Fruit fly (Drosophila melanogaster) whole organism, pupa: ENCODE results near the gene CG32110.

Experiments used
- CG10348 ChIP-seq: fragments of 200-800 bp; sonication (Bioruptor generic); IDR thresholded peaks from 2 replicates; pipeline ENCODE4 v1.3.6; 2022; ENCODE audit warnings: missing biosample characterization, missing genetic modification characterization
- CG12605 ChIP-seq: fragments of 200-800 bp; sonication (Bioruptor generic); IDR thresholded peaks from 2 replicates; pipeline ENCODE4 v1.3.6; 2022; ENCODE audit warnings: missing biosample characterization, missing genetic modification characterization
- CG13204 ChIP-seq: fragments of 200-800 bp; sonication (Bioruptor generic); optimal IDR thresholded peaks from 2 replicates; lab custom pipeline; 2018; ENCODE audit warnings: missing biosample characterization, mild to moderate bottlenecking, missing genetic modification characterization, moderate library complexity
- CG14655 ChIP-seq: fragments of 200-800 bp; sonication (Bioruptor generic); optimal IDR thresholded peaks from 3 replicates; lab custom pipeline; 2017; ENCODE audit warnings: mild to moderate bottlenecking, missing biosample characterization, missing genetic modification reagents, missing genetic modification characterization
- CG15710 ChIP-seq: fragments of 200-800 bp; sonication (Bioruptor generic); optimal IDR thresholded peaks from 2 replicates; lab custom pipeline; 2018; ENCODE audit warnings: missing biosample characterization, mild to moderate bottlenecking, missing genetic modification characterization, moderate library complexity
- CG17806 ChIP-seq: fragments of 200-800 bp; sonication (Bioruptor generic); optimal IDR thresholded peaks from 2 replicates; lab custom pipeline; 2018; ENCODE audit warnings: missing biosample characterization, mild to moderate bottlenecking, missing genetic modification characterization, moderate library complexity
- CG32121 ChIP-seq: fragments of 200-800 bp; sonication (Bioruptor generic); IDR thresholded peaks from 2 replicates; pipeline ENCODE4 v1.3.6; 2022; ENCODE audit warnings: missing biosample characterization, missing genetic modification characterization
- CG34367 ChIP-seq: fragments of 200-800 bp; sonication (Bioruptor generic); optimal IDR thresholded peaks from 2 replicates; lab custom pipeline; 2018; ENCODE audit warnings: missing biosample characterization, mild to moderate bottlenecking, missing genetic modification characterization
- CG4496 ChIP-seq: fragments of 200-800 bp; sonication (Bioruptor generic); IDR thresholded peaks from 3 replicates; pipeline ENCODE4 v1.3.6; 2022; ENCODE audit warnings: missing biosample characterization, missing genetic modification characterization
- CG8159 ChIP-seq: fragments of 200-800 bp; sonication (Bioruptor generic); optimal IDR thresholded peaks from 3 replicates; lab custom pipeline; 2018; ENCODE audit warnings: missing biosample characterization, mild to moderate bottlenecking, missing genetic modification characterization, moderate library complexity
- CG8301 ChIP-seq: fragments of 200-800 bp; sonication (Bioruptor generic); optimal IDR thresholded peaks from 2 replicates; lab custom pipeline; 2018; ENCODE audit warnings: missing biosample characterization, mild to moderate bottlenecking, missing genetic modification characterization
- CG9948 ChIP-seq: fragments of 200-800 bp; sonication (Bioruptor generic); optimal IDR thresholded peaks from 2 replicates; lab custom pipeline; 2018; ENCODE audit warnings: missing biosample characterization, mild to moderate bottlenecking, missing genetic modification characterization, moderate library complexity
- D1 ChIP-seq: fragments of 200-800 bp; sonication (Bioruptor generic); optimal IDR thresholded peaks from 2 replicates; lab custom pipeline; 2018; ENCODE audit warnings: missing biosample characterization, mild to moderate bottlenecking, missing genetic modification characterization, moderate library complexity
- EcR ChIP-seq: fragments of 200-800 bp; sonication (Bioruptor generic); optimal IDR thresholded peaks from 3 replicates; lab custom pipeline; 2019; ENCODE audit warnings: missing biosample characterization, missing genetic modification characterization, mild to moderate bottlenecking, moderate library complexity, missing genetic modification reagents
- Ets98B ChIP-seq: fragments of 200-800 bp; sonication (Bioruptor generic); IDR thresholded peaks from 2 replicates; pipeline ENCODE4 v1.3.6; 2022; ENCODE audit warnings: missing biosample characterization, missing genetic modification characterization
- Pif1A ChIP-seq: fragments of 200-800 bp; sonication (Bioruptor generic); optimal IDR thresholded peaks from 3 replicates; lab custom pipeline; 2016; ENCODE audit warnings: missing biosample characterization, missing genetic modification characterization
- Pif1B ChIP-seq: fragments of 200-800 bp; sonication (Bioruptor generic); optimal IDR thresholded peaks from 3 replicates; lab custom pipeline; 2016; ENCODE audit warnings: missing biosample characterization, missing genetic modification characterization
- Snoo ChIP-seq: fragments of 200-800 bp; sonication (Bioruptor generic); optimal IDR thresholded peaks from 3 replicates; lab custom pipeline; 2017; ENCODE audit warnings: missing biosample characterization, mild to moderate bottlenecking, missing genetic modification characterization, inconsistent platforms
- fd96Ca ChIP-seq: fragments of 200-800 bp; sonication (Bioruptor generic); IDR thresholded peaks from 3 replicates; pipeline ENCODE4 v1.3.6; 2022; ENCODE audit warnings: missing biosample characterization, missing genetic modification characterization
- gl ChIP-seq: fragments of 200-800 bp; sonication (Bioruptor generic); optimal IDR thresholded peaks from 2 replicates; lab custom pipeline; 2018; ENCODE audit warnings: missing biosample characterization, mild to moderate bottlenecking, missing genetic modification characterization
- rn ChIP-seq: fragments of 200-800 bp; sonication (Bioruptor generic); IDR thresholded peaks from 2 replicates; pipeline ENCODE4 v1.3.6; 2022; ENCODE audit warnings: missing biosample characterization, missing genetic modification characterization

Gene CG32110

DNA sequence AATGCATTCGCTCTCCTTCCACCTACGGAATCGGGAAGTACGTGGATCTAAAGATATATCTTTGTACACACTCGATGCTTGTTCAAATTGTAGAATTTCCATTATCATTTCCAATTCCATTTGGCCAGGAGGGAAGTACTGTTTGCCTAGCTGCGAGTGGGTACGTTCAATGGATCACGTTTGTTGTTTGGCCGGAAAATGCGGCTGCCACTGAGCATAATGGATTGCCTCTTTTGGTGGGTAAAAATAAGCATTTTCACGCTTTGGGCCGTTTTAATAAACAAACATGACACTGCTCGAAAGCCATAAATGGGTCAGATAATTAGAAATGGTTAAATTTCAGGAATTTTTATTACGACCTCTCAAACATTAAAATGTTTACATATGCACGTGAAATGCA is 24.8 kb downstream of the CG32110 start:
- no peak for TF ChIP-seq EcR (GFP tag; lab: Kevin White, UChicago)
- TF ChIP-seq CG13204 (GFP tag; lab: Kevin White, UChicago): no peak
- TF ChIP-seq rn (GFP tag; lab: Robert Waterston, UW): no peak

DNA sequence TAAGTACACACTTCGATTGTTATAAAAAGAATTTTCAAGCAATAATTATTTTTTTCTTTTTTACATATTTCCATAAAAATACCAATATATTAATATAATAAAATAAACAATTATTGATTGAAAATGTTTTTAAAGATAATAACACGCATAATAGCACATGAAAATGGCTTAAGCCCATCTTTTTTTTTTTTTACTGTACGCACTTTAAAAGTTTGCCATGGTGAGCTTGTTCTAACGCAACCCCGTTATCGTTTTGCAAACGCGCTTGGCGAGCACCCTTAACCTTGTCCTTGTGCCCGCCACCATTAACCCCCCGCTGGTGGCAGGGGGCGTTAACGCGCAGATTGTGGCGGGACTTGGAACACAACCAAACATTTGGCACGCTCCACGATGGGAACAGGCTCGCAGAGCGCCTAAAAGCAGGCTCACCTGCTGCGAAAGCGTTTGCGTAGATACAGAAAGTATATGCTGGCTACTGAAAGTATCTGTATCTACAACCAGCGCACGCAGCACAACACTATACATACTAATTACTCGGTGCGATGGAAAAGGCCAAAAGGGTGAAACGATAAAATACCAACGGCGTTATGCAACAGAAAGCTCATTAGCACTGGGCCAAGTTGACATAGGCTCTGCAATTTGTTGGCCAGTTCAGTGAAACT is 25.5 kb downstream of the CG32110 start:
- TF ChIP-seq CG13204 (GFP tag; lab: Kevin White, UChicago) (no peak), CG10348 (GFP tag; lab: Robert Waterston, UW) (no peak), CG14655 (GFP tag; lab: Kevin White, UChicago) (no peak), CG32121 (GFP tag; lab: Robert Waterston, UW) (no peak), CG15710 (tag; lab: Kevin White, UChicago) (no peak), CG4496 (GFP tag; lab: Robert Waterston, UW) (peak; percentile 63; the same call in 2 of the 3 replicates), CG8159 (tag; lab: Kevin White, UChicago) (no peak), D1 (tag; lab: Kevin White, UChicago) (peak; percentile 67), CG12605 (GFP tag; lab: Robert Waterston, UW) (no peak), Snoo (no peak), Ets98B (GFP tag; lab: Robert Waterston, UW) (no peak), CG8301 (tag; lab: Kevin White, UChicago) (no peak), fd96Ca (no peak), rn (GFP tag; lab: Robert Waterston, UW) (no peak), CG17806 (peak; percentile 3), Pif1A (GFP tag; lab: Kevin White, UChicago) (no peak), CG9948 (no peak), gl (tag; lab: Kevin White, UChicago) (no peak), Pif1B (no peak), EcR (GFP tag; lab: Kevin White, UChicago) (peak; percentile 11), CG34367 (tag; lab: Kevin White, UChicago) (no peak)

dm6 chr3L:12834526-12835213 is 26.1 kb downstream of the CG32110 start:
- TF ChIP-seq Ets98B (GFP tag; lab: Robert Waterston, UW): no peak
- no peak for TF ChIP-seq CG17806
- no peak for TF ChIP-seq Snoo
- TF ChIP-seq CG32121 (GFP tag; lab: Robert Waterston, UW): no peak
- TF ChIP-seq CG34367 (tag; lab: Kevin White, UChicago): no peak
- TF ChIP-seq CG8301 (tag; lab: Kevin White, UChicago): no peak
- TF ChIP-seq CG12605 (GFP tag; lab: Robert Waterston, UW): no peak
- TF ChIP-seq CG15710 (tag; lab: Kevin White, UChicago): no peak
- no peak for TF ChIP-seq CG8159 (tag; lab: Kevin White, UChicago)
- TF ChIP-seq rn (GFP tag; lab: Robert Waterston, UW): no peak
- TF ChIP-seq fd96Ca: no peak

- TF ChIP-seq gl (tag; lab: Kevin White, UChicago) (no peak), EcR (GFP tag; lab: Kevin White, UChicago) (no peak), rn (GFP tag; lab: Robert Waterston, UW) (no peak), D1 (tag; lab: Kevin White, UChicago) (peak; percentile 65), Pif1B (no peak), CG4496 (GFP tag; lab: Robert Waterston, UW) (no peak), CG34367 (tag; lab: Kevin White, UChicago) (no peak), Pif1A (GFP tag; lab: Kevin White, UChicago) (no peak), CG15710 (tag; lab: Kevin White, UChicago) (no peak)
These were observed 27.3 kb downstream of the CG32110 start for dm6 chr3L:12835511-12836479.

DNA sequence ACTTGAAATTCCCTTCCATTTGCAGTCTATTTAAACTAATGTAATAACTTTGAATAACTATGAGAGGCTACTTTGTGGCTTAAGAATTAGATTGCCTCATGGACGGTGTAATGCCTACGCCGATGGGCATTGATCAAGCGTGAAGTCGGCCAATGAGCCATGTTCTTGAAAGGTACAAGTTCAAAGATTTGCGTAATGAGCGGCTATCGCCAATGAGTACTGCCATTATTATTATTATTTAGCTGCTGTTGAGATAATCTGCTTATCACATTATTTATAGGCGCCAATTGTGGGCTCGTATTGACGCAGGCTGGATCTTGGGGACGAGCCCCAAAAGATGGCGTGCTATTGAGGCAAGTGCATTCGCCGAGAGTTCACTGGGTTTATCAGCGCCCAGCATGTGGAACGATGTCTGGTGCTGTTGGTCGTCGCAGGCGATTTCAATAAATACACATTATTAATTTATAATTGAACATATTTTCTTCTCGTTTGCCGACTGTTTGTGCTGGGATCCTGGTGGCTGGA is 28.7 kb downstream of the CG32110 start:
- TF ChIP-seq D1 (tag; lab: Kevin White, UChicago): no peak
- TF ChIP-seq EcR (GFP tag; lab: Kevin White, UChicago): peak; percentile 66

DNA sequence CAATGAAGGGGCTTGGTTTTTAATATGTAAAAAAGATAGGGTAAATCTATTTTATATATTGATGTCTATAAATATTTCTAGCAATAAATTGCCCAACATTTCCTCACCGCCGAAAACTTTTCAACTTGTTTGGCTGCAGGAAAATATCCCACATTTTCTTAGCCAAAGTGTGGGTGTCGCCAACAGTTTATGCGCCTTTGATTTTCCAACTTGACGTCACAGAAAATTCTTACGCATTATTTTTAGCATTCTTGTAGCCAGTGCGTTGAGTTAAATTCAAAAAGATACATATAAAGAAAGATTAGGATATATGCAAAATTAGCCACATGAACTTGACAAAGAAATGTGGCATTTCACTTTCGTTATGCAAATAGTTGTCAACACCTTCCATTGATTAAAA is 31.4 kb downstream of the CG32110 start:
- TF ChIP-seq Pif1B (no peak), Pif1A (GFP tag; lab: Kevin White, UChicago) (no peak), CG12605 (GFP tag; lab: Robert Waterston, UW) (no peak), fd96Ca (no peak), CG32121 (GFP tag; lab: Robert Waterston, UW) (no peak), rn (GFP tag; lab: Robert Waterston, UW) (no peak), D1 (tag; lab: Kevin White, UChicago) (no peak), CG4496 (GFP tag; lab: Robert Waterston, UW) (no peak), CG14655 (GFP tag; lab: Kevin White, UChicago) (no peak), CG8301 (tag; lab: Kevin White, UChicago) (no peak), Ets98B (GFP tag; lab: Robert Waterston, UW) (no peak), Snoo (no peak), gl (tag; lab: Kevin White, UChicago) (no peak), CG10348 (GFP tag; lab: Robert Waterston, UW) (no peak)
